Worm (Caenorhabditis elegans) whole organism, early embryonic: Measurements from ENCODE around the gene F59E12.15.

Experiments used
- B0310.2 ChIP-seq: sonication (generic microtip); optimal IDR thresholded peaks from 2 replicates; lab custom pipeline; 2016; ENCODE audit warnings: mild to moderate bottlenecking, missing genetic modification characterization, missing compliant biosample characterization
- aly-1 ChIP-seq: sonication (generic microtip); optimal IDR thresholded peaks from 2 replicates; lab custom pipeline; 2016; ENCODE audit warnings: missing genetic modification characterization, missing compliant biosample characterization
- ama-1 ChIP-seq: fragments of 150-350 bp; optimal IDR thresholded peaks from 2 replicates; lab custom pipeline; 2014
- ceh-13 ChIP-seq: fragments of 200-800 bp; sonication (Bioruptor generic); optimal IDR thresholded peaks from 2 replicates; lab custom pipeline; 2018; ENCODE audit warnings: mild to moderate bottlenecking, missing genetic modification characterization, missing compliant biosample characterization
- ets-7 ChIP-seq: sonication (generic microtip); optimal IDR thresholded peaks from 2 replicates; lab custom pipeline; 2016; ENCODE audit warnings: missing genotype, missing genetic modification characterization, missing compliant biosample characterization
- flt-1 ChIP-seq: fragments of 200-800 bp; sonication (Bioruptor generic); IDR thresholded peaks from 2 replicates; pipeline ENCODE4 v1.3.6; 2022; ENCODE audit warnings: missing genetic modification characterization, missing compliant biosample characterization
- hmg-4 ChIP-seq: fragments of 200-800 bp; sonication (Bioruptor generic); optimal IDR thresholded peaks from 2 replicates; lab custom pipeline; 2018; ENCODE audit warnings: mild to moderate bottlenecking, missing genetic modification characterization, missing compliant biosample characterization
- hnd-1 ChIP-seq: sonication (generic microtip); optimal IDR thresholded peaks from 2 replicates; lab custom pipeline; 2016; ENCODE audit warnings: missing genetic modification characterization, missing compliant biosample characterization
- pes-1 ChIP-seq: fragments of 200-800 bp; sonication (Bioruptor generic); IDR thresholded peaks from 2 replicates; pipeline ENCODE4 v1.3.6; 2022; ENCODE audit warnings: missing genetic modification reagents, missing genetic modification characterization, missing compliant biosample characterization
- sea-1 ChIP-seq: fragments of 200-800 bp; sonication (Bioruptor generic); conservative IDR thresholded peaks from 2 replicates; pipeline ENCODE4 v1.3.6; 2022; ENCODE audit warnings: missing genetic modification characterization, missing compliant biosample characterization
- tbx-11 ChIP-seq: fragments of 200-800 bp; sonication (Bioruptor generic); IDR thresholded peaks from 2 replicates; pipeline ENCODE4 v1.3.6; 2022; ENCODE audit warnings: missing genetic modification characterization, missing compliant biosample characterization
- tbx-37 ChIP-seq: fragments of 200-800 bp; sonication (Bioruptor generic); conservative IDR thresholded peaks from 2 replicates; pipeline ENCODE4 v1.3.6; 2022; ENCODE audit warnings: missing genetic modification reagents, missing genetic modification characterization, missing compliant biosample characterization
- tra-4 ChIP-seq: sonication (generic microtip); optimal IDR thresholded peaks from 2 replicates; lab custom pipeline; 2017; ENCODE audit warnings: missing genetic modification characterization, missing compliant biosample characterization

DNA sequence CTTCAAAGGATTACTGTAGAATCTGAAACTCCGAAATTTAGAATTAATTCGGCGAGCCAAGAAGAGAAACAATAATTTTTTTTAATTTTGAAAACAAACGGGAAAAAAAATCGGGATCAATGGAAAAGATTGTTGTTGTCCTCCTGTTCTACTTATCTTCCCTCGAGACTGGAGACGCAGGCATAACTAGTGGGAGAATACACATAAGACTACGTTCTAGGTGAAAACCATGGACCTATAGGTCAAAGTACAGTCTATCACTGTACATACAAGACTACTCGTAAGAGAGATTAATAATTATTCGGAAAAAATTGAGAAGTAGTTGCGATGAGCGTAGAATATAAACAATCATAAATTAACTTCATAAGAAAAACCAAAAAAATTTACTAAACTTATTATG lies 8.9 kb downstream of the F59E12.15 start, which contains the start of gene dhs-6:
- TF ChIP-seq flt-1 (GFP tag; lab: Robert Waterston, UW) = no peak
- no peak for TF ChIP-seq ama-1 (lab: Kevin White, UChicago)
- no peak for TF ChIP-seq tra-4 (tag; lab: Kevin White, UChicago)
- no peak for TF ChIP-seq ets-7
- TF ChIP-seq hnd-1 = no peak
- no peak for TF ChIP-seq pes-1
- no peak for TF ChIP-seq ceh-13
- TF ChIP-seq sea-1 = no peak
- no peak for TF ChIP-seq B0310.2
- TF ChIP-seq tbx-11 = no peak
- TF ChIP-seq aly-1 (tag; lab: Kevin White, UChicago) = no peak
- no peak for TF ChIP-seq hmg-4 (GFP tag; lab: Kevin White, UChicago)
- TF ChIP-seq tbx-37 = no peak
